Worm (Caenorhabditis elegans): ENCODE data around the gene srj-19.

DNA sequence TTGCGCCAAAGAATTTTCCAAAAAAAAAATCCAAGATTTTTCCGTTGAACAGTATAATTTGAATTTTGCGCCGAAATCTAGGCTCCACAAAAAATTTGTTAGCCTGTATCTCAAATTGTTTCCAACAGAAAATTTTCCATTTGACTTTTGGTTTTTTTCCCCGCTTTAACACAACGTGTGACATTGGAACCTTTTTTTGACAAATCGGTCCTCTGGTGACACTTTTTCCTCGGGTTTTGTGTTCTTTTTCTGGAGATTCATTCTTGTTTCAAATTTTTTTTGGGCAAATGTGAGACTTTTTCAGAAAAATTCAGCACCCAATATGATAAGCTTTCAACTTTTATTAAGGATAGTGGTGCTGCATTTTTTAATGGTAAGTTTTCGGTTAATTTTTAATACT, 37.8 kb upstream of the srj-19 start, which contains the start of gene acr-17:
- TF ChIP-seq elt-3 (tag; optimal IDR thresholded peaks at IDR 0.05) (no peak), nhr-28 (tag; optimal IDR thresholded peaks at IDR 0.05) (no peak), nhr-76 (tag; optimal IDR thresholded peaks at IDR 0.05) (no peak), lsy-2 (tag; optimal IDR thresholded peaks at IDR 0.05) (no peak), mab-5 (tag; optimal IDR thresholded peaks at IDR 0.05) (no peak), unc-62 (GFP tag; optimal IDR thresholded peaks at IDR 0.05) (no peak), nhr-12 (tag; optimal IDR thresholded peaks at IDR 0.05) (no peak)
